Worm (Caenorhabditis elegans) whole organism, young adult: ENCODE measurements around the gene ZK673.4.

Source experiments
- F23B12.7 ChIP-seq: sonication (generic microtip); optimal IDR thresholded peaks from 2 replicates; lab custom pipeline; 2017; ENCODE audit warnings: missing genetic modification characterization, mild to moderate bottlenecking, missing compliant biosample characterization, antibody characterized with exemption, moderate library complexity; ENCODE audit not compliant: insufficient read depth
- K12H6.12 ChIP-seq: fragments of 200-800 bp; sonication (Bioruptor generic); optimal IDR thresholded peaks from 2 replicates; lab custom pipeline; 2018; ENCODE audit warnings: mild to moderate bottlenecking, missing genetic modification characterization, missing compliant biosample characterization
- Y67H2A.10 ChIP-seq: fragments of 200-800 bp; sonication (Bioruptor generic); conservative IDR thresholded peaks from 2 replicates; pipeline ENCODE4 v1.3.6; 2022; ENCODE audit warnings: missing genetic modification reagents, missing genetic modification characterization, missing compliant biosample characterization
- aptf-3 ChIP-seq: fragments of 200-800 bp; sonication (Bioruptor generic); IDR thresholded peaks from 2 replicates; pipeline ENCODE4 v1.3.6; 2022; ENCODE audit warnings: missing genetic modification characterization, missing compliant biosample characterization
- cebp-2 ChIP-seq: fragments of 200-800 bp; sonication (Bioruptor generic); IDR thresholded peaks from 2 replicates; pipeline ENCODE4 v1.3.6; 2022; ENCODE audit warnings: missing genetic modification characterization, missing compliant biosample characterization
- efl-1 ChIP-seq: fragments of 150-350 bp; optimal IDR thresholded peaks from 2 replicates; lab custom pipeline; 2014; ENCODE audit warnings: missing biosample characterization, missing genetic modification reagents, missing genetic modification characterization
- egl-44 ChIP-seq: fragments of 200-800 bp; sonication (Bioruptor generic); IDR thresholded peaks from 2 replicates; pipeline ENCODE4 v1.3.6; 2022; ENCODE audit warnings: missing genetic modification reagents, missing genetic modification characterization, missing compliant biosample characterization
- gei-17 ChIP-seq: fragments of 200-800 bp; sonication (Bioruptor generic); optimal IDR thresholded peaks from 2 replicates; lab custom pipeline; 2018; ENCODE audit warnings: mild to moderate bottlenecking, missing genetic modification characterization, missing compliant biosample characterization
- him-1 ChIP-seq: sonication (generic microtip); optimal IDR thresholded peaks from 2 replicates; lab custom pipeline; 2016; ENCODE audit warnings: missing genotype, missing genetic modification reagents, missing genetic modification characterization, missing compliant biosample characterization
- nfyb-1 ChIP-seq: fragments of 200-800 bp; sonication (Bioruptor generic); IDR thresholded peaks from 2 replicates; pipeline ENCODE4 v1.3.6; 2022; ENCODE audit warnings: missing genetic modification reagents, missing genetic modification characterization, missing compliant biosample characterization
- nhr-179 ChIP-seq: sonication (generic microtip); optimal IDR thresholded peaks from 2 replicates; lab custom pipeline; 2016; ENCODE audit warnings: mild to moderate bottlenecking, missing genetic modification characterization, missing compliant biosample characterization
- pbrm-1 ChIP-seq: fragments of 200-800 bp; sonication (Bioruptor generic); IDR thresholded peaks from 2 replicates; pipeline ENCODE4 v1.3.6; 2022; ENCODE audit warnings: missing genetic modification reagents, missing genetic modification characterization, missing compliant biosample characterization
- sea-2 ChIP-seq: fragments of 200-800 bp; sonication (Bioruptor generic); IDR thresholded peaks from 2 replicates; pipeline ENCODE4 v1.3.6; 2022; ENCODE audit warnings: missing genetic modification characterization, missing compliant biosample characterization
- snpc-4 ChIP-seq, 5 experiments: fragments of 150-350 bp in 1 of 5; sonication (generic microtip) in 4 of 5; optimal IDR thresholded peaks; 2 replicates each; lab custom pipeline; 2014 to 2018; ENCODE audit warnings: missing genetic modification characterization in 5 of 5, missing biosample characterization in 3 of 5, antibody characterized with exemption in 2 of 5, mild to moderate bottlenecking in 2 of 5, missing compliant biosample characterization in 2 of 5, missing genotype in 2 of 5, moderate library complexity in 2 of 5, missing genetic modification reagents in 1 of 5

ce11 chrII:10416332-10416863, 36.3 kb upstream of the ZK673.4 start, which contains the start of gene eif-2A:
- TF ChIP-seq K12H6.12 (tag; lab: Kevin White, UChicago) (no peak), efl-1 (GFP tag; lab: Kevin White, UChicago) (peak; percentile 88), gei-17 (GFP tag; lab: Kevin White, UChicago) (no peak), cebp-2 (GFP tag; lab: Robert Waterston, UW) (no peak), him-1 (tag; lab: Kevin White, UChicago) (no peak), sea-2 (GFP tag; lab: Robert Waterston, UW) (no peak), nfyb-1 (GFP tag; lab: Robert Waterston, UW) (no peak), egl-44 (GFP tag; lab: Robert Waterston, UW) (no peak), pbrm-1 (no peak), F23B12.7 (tag; lab: Kevin White, UChicago) (no peak), aptf-3 (GFP tag; lab: Robert Waterston, UW) (no peak), snpc-4 (GFP tag; optimal IDR thresholded peaks at IDR 0.05; lab: Kevin White, UChicago) (no peak), snpc-4 (tag; optimal IDR thresholded peaks at IDR 0.05; lab: Kevin White, UChicago) (no peak), Y67H2A.10 (no peak), nhr-179 (tag; lab: Kevin White, UChicago) (no peak)
